Worm (Caenorhabditis elegans): Measurements from ENCODE around the gene DH11.5.

DNA sequence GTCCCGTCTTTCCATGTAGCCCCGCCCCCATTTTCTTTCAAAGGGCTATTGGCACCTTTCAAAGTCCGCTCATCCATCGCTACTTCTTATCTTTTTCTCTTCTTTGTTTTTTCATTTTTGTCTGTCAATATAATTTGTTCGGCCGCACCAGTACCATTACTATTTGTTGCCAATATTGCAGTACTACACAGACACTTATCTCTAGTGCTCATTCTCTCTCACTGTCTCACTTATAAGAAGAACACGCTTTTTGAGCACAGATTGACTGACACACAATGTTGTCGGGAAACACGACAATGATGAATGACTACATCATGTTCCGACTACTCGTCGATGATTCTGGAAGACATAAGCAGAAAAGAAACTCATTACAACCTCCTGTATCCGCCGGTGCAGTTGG is 8.6 kb downstream of the DH11.5 start:
- no peak for TF ChIP-seq him-1 (tag; optimal IDR thresholded peaks at IDR 0.05)
- no peak for TF ChIP-seq W03F9.2 (tag; optimal IDR thresholded peaks at IDR 0.05)
- TF ChIP-seq dao-5 (tag; optimal IDR thresholded peaks at IDR 0.05): no peak

All from whole organism, L4/young adult.